Fruit fly (Drosophila melanogaster) whole organism, embryonic: ENCODE data around the gene CG6254.

Experiments used
- Atf6 ChIP-seq: fragments of 200-800 bp; sonication (Bioruptor generic); IDR thresholded peaks from 2 replicates; pipeline ENCODE4 v1.3.6; 2022; ENCODE audit warnings: missing biosample characterization, missing genetic modification characterization
- C15 ChIP-seq: fragments of 200-800 bp; sonication (Bioruptor generic); IDR thresholded peaks from 3 replicates; pipeline ENCODE4 v1.3.6; 2022; ENCODE audit warnings: missing biosample characterization, missing genetic modification characterization
- CG10543 ChIP-seq: fragments of 200-800 bp; sonication (Bioruptor generic); optimal IDR thresholded peaks from 3 replicates; lab custom pipeline; 2017; ENCODE audit warnings: missing biosample characterization, mild to moderate bottlenecking, missing genetic modification characterization, moderate library complexity
- CG12236 ChIP-seq: fragments of 200-800 bp; sonication (Bioruptor generic); optimal IDR thresholded peaks from 2 replicates; lab custom pipeline; 2016; ENCODE audit warnings: missing biosample characterization, missing genetic modification characterization
- CG13287 ChIP-seq: fragments of 200-800 bp; sonication (Bioruptor generic); IDR thresholded peaks from 2 replicates; pipeline ENCODE4 v1.3.6; 2022; ENCODE audit warnings: missing biosample characterization, missing genetic modification characterization; ENCODE audit not compliant: partially characterized antibody
- CG14441 ChIP-seq: fragments of 200-800 bp; sonication (Bioruptor generic); IDR thresholded peaks from 2 replicates; pipeline ENCODE4 v1.3.6; 2022; ENCODE audit warnings: missing biosample characterization, missing genetic modification characterization
- CG16813 ChIP-seq: fragments of 200-800 bp; sonication (Bioruptor generic); IDR thresholded peaks from 3 replicates; pipeline ENCODE4 v1.3.6; 2022; ENCODE audit warnings: missing biosample characterization, missing genetic modification characterization; ENCODE audit not compliant: partially characterized antibody
- CG18262 ChIP-seq: fragments of 200-800 bp; optimal IDR thresholded peaks from 3 replicates; lab custom pipeline; 2019; ENCODE audit warnings: missing biosample characterization, mild to moderate bottlenecking, missing genetic modification characterization, moderate library complexity
- CG2120 ChIP-seq: fragments of 200-800 bp; sonication (Bioruptor generic); optimal IDR thresholded peaks from 3 replicates; lab custom pipeline; 2016; ENCODE audit warnings: missing biosample characterization, missing genetic modification characterization
- CG3163 ChIP-seq: fragments of 200-800 bp; sonication (Bioruptor generic); optimal IDR thresholded peaks from 3 replicates; lab custom pipeline; 2016; ENCODE audit warnings: missing biosample characterization, missing genetic modification characterization
- CG33557 ChIP-seq: fragments of 200-800 bp; sonication (Bioruptor generic); optimal IDR thresholded peaks from 2 replicates; lab custom pipeline; 2019; ENCODE audit warnings: missing biosample characterization, mild to moderate bottlenecking, missing genetic modification characterization, moderate library complexity
- CG34224 ChIP-seq: fragments of 200-800 bp; sonication (Bioruptor generic); IDR thresholded peaks from 3 replicates; pipeline ENCODE4 v1.3.6; 2022; ENCODE audit warnings: missing biosample characterization, missing genetic modification characterization; ENCODE audit not compliant: partially characterized antibody
- CG7745 ChIP-seq: fragments of 200-800 bp; sonication (Bioruptor generic); optimal IDR thresholded peaks from 2 replicates; lab custom pipeline; 2018; ENCODE audit warnings: missing biosample characterization, mild to moderate bottlenecking, missing genetic modification characterization, moderate library complexity
- CG7786 ChIP-seq: fragments of 200-800 bp; sonication (Bioruptor generic); optimal IDR thresholded peaks from 2 replicates; lab custom pipeline; 2016; ENCODE audit warnings: missing biosample characterization, missing genetic modification characterization
- CG7839 ChIP-seq: fragments of 200-800 bp; sonication (Bioruptor generic); optimal IDR thresholded peaks from 3 replicates; lab custom pipeline; 2018; ENCODE audit warnings: missing biosample characterization, mild to moderate bottlenecking, missing genetic modification characterization, moderate library complexity
- CG7928 ChIP-seq: fragments of 200-800 bp; sonication (Bioruptor generic); optimal IDR thresholded peaks from 2 replicates; lab custom pipeline; 2017; ENCODE audit warnings: missing biosample characterization, mild to moderate bottlenecking, missing genetic modification characterization
- CkIIα-i1 ChIP-seq: fragments of 200-800 bp; sonication (Bioruptor generic); IDR thresholded peaks from 2 replicates; pipeline ENCODE4 v1.3.6; 2022; ENCODE audit warnings: missing biosample characterization, missing genetic modification characterization
- D19A ChIP-seq: fragments of 200-800 bp; optimal IDR thresholded peaks from 3 replicates; lab custom pipeline; 2019; ENCODE audit warnings: missing biosample characterization, mild to moderate bottlenecking, missing genetic modification characterization, moderate library complexity
- Dbx ChIP-seq: fragments of 200-800 bp; sonication (Bioruptor generic); IDR thresholded peaks from 3 replicates; pipeline ENCODE4 v1.3.6; 2022; ENCODE audit warnings: missing biosample characterization, missing genetic modification characterization
- Dip3 ChIP-seq: fragments of 200-800 bp; sonication (Bioruptor generic); optimal IDR thresholded peaks from 3 replicates; lab custom pipeline; 2016; ENCODE audit warnings: missing biosample characterization, missing genetic modification characterization
- E2f2 ChIP-seq: fragments of 200-800 bp; sonication (Bioruptor generic); IDR thresholded peaks from 2 replicates; pipeline ENCODE4 v1.3.6; 2022; ENCODE audit warnings: missing biosample characterization, missing genetic modification characterization
- HmgZ ChIP-seq: fragments of 200-800 bp; sonication (Bioruptor generic); optimal IDR thresholded peaks from 2 replicates; lab custom pipeline; 2018; ENCODE audit warnings: missing biosample characterization, mild to moderate bottlenecking, missing genetic modification characterization
- Hr78 ChIP-seq, 2 experiments: fragments of 200-800 bp in 1 of 2; fragments of >200 bp in 1 of 2; sonication (Bioruptor generic) in 1 of 2; optimal IDR thresholded peaks; 2 replicates each; lab custom pipeline; 2017 to 2019; ENCODE audit warnings: missing biosample characterization in 2 of 2, missing genetic modification characterization in 2 of 2, mild to moderate bottlenecking in 1 of 2, moderate library complexity in 1 of 2
- MTF-1 ChIP-seq: fragments of 200-800 bp; sonication (Bioruptor generic); optimal IDR thresholded peaks from 2 replicates; lab custom pipeline; 2018; ENCODE audit warnings: missing biosample characterization, mild to moderate bottlenecking, missing genetic modification characterization, borderline replicate concordance
- Mrtf ChIP-seq: fragments of 200-800 bp; sonication (Bioruptor generic); IDR thresholded peaks from 3 replicates; pipeline ENCODE4 v1.3.6; 2022; ENCODE audit warnings: missing biosample characterization, missing genetic modification characterization
- Nf-YB ChIP-seq: fragments of 200-800 bp; sonication (Bioruptor generic); optimal IDR thresholded peaks from 3 replicates; lab custom pipeline; 2019; ENCODE audit warnings: missing biosample characterization, mild to moderate bottlenecking, missing genetic modification characterization, moderate library complexity
- Sox100B ChIP-seq: fragments of 200-800 bp; sonication (Bioruptor generic); optimal IDR thresholded peaks from 3 replicates; lab custom pipeline; 2018; ENCODE audit warnings: missing biosample characterization, mild to moderate bottlenecking, missing genetic modification characterization
- Xbp1 ChIP-seq: fragments of 200-800 bp; sonication (Bioruptor generic); optimal IDR thresholded peaks from 3 replicates; lab custom pipeline; 2016; ENCODE audit warnings: missing biosample characterization, mild to moderate bottlenecking, missing genetic modification characterization
- chif ChIP-seq, 2 experiments: fragments of 200-800 bp; sonication (Bioruptor generic); optimal IDR thresholded peaks; 3 replicates each; lab custom pipeline; 2016; ENCODE audit warnings: missing biosample characterization in 2 of 2, missing genetic modification characterization in 2 of 2
- chinmo ChIP-seq: fragments of 200-800 bp; sonication (Bioruptor generic); IDR thresholded peaks from 4 replicates; pipeline ENCODE4 v1.3.6; 2022; ENCODE audit warnings: missing biosample characterization, missing genetic modification characterization; ENCODE audit not compliant: partially characterized antibody
- crol ChIP-seq: fragments of 200-800 bp; sonication (Bioruptor generic); IDR thresholded peaks from 2 replicates; pipeline ENCODE4 v1.3.6; 2022; ENCODE audit warnings: missing biosample characterization, missing genetic modification characterization
- disco-r ChIP-seq: fragments of 200-800 bp; sonication (Bioruptor generic); optimal IDR thresholded peaks from 2 replicates; lab custom pipeline; 2016; ENCODE audit warnings: missing biosample characterization, missing genetic modification characterization
- ems ChIP-seq: fragments of 200-800 bp; sonication (Bioruptor generic); optimal IDR thresholded peaks from 3 replicates; lab custom pipeline; 2016; ENCODE audit warnings: missing biosample characterization, missing genetic modification characterization
- h ChIP-seq: fragments of >200 bp; optimal IDR thresholded peaks from 2 replicates; lab custom pipeline; 2017
- her ChIP-seq: fragments of 200-800 bp; sonication (Bioruptor generic); optimal IDR thresholded peaks from 2 replicates; lab custom pipeline; 2016; ENCODE audit warnings: missing biosample characterization, missing genetic modification characterization
- ind ChIP-seq: fragments of 200-800 bp; sonication (Bioruptor generic); optimal IDR thresholded peaks from 3 replicates; lab custom pipeline; 2016; ENCODE audit warnings: missing biosample characterization, missing genetic modification characterization
- klu ChIP-seq: fragments of 200-800 bp; sonication (Bioruptor generic); IDR thresholded peaks from 2 replicates; pipeline ENCODE4 v1.3.6; 2022; ENCODE audit warnings: missing biosample characterization, missing genetic modification characterization
- knrl ChIP-seq: fragments of 200-800 bp; sonication (Bioruptor generic); IDR thresholded peaks from 3 replicates; pipeline ENCODE4 v1.3.6; 2022; ENCODE audit warnings: missing biosample characterization, missing genetic modification characterization; ENCODE audit not compliant: partially characterized antibody
- lilli ChIP-seq: fragments of 200-800 bp; sonication (Bioruptor generic); optimal IDR thresholded peaks from 3 replicates; lab custom pipeline; 2016; ENCODE audit warnings: missing biosample characterization, missing genetic modification characterization
- pb ChIP-seq: fragments of 200-800 bp; sonication (Bioruptor generic); optimal IDR thresholded peaks from 3 replicates; lab custom pipeline; 2016; ENCODE audit warnings: missing biosample characterization, missing genetic modification characterization
- pho ChIP-seq: fragments of 200-800 bp; sonication (Bioruptor generic); optimal IDR thresholded peaks from 2 replicates; lab custom pipeline; 2016; ENCODE audit warnings: missing biosample characterization, missing genetic modification characterization
- pum ChIP-seq: fragments of 200-800 bp; sonication (Bioruptor generic); optimal IDR thresholded peaks from 2 replicates; lab custom pipeline; 2016; ENCODE audit warnings: missing biosample characterization, missing genetic modification characterization
- repo ChIP-seq: fragments of 200-800 bp; sonication (Bioruptor generic); optimal IDR thresholded peaks from 2 replicates; lab custom pipeline; 2016; ENCODE audit warnings: missing biosample characterization, missing genetic modification characterization
- row ChIP-seq: fragments of 200-800 bp; sonication (Bioruptor generic); IDR thresholded peaks from 3 replicates; pipeline ENCODE4 v1.3.6; 2022; ENCODE audit warnings: missing biosample characterization, missing genetic modification characterization
- sna ChIP-seq: fragments of 200-800 bp; sonication (Bioruptor generic); IDR thresholded peaks from 2 replicates; pipeline ENCODE4 v1.3.6; 2022; ENCODE audit warnings: missing biosample characterization, missing genetic modification characterization; ENCODE audit not compliant: partially characterized antibody
- stwl ChIP-seq: fragments of 200-800 bp; sonication (Bioruptor generic); optimal IDR thresholded peaks from 3 replicates; lab custom pipeline; 2018; ENCODE audit warnings: missing biosample characterization, mild to moderate bottlenecking, missing genetic modification characterization, moderate library complexity
- tap ChIP-seq: fragments of 200-800 bp; optimal IDR thresholded peaks from 3 replicates; lab custom pipeline; 2019; ENCODE audit warnings: missing biosample characterization, mild to moderate bottlenecking, missing genetic modification characterization, moderate library complexity
- tgo ChIP-seq: fragments of 200-800 bp; sonication (Bioruptor generic); IDR thresholded peaks from 3 replicates; pipeline ENCODE4 v1.3.6; 2022; ENCODE audit warnings: missing biosample characterization, missing genetic modification characterization
- unc-4 ChIP-seq: fragments of 200-800 bp; sonication (Bioruptor generic); IDR thresholded peaks from 2 replicates; pipeline ENCODE4 v1.3.6; 2022; ENCODE audit warnings: missing biosample characterization, missing genetic modification characterization; ENCODE audit not compliant: partially characterized antibody
- usp ChIP-seq: fragments of >200 bp; optimal IDR thresholded peaks from 2 replicates; lab custom pipeline; 2017; ENCODE audit warnings: missing biosample characterization, missing genetic modification characterization
- vnd ChIP-seq: fragments of 200-800 bp; sonication (Bioruptor generic); IDR thresholded peaks from 3 replicates; pipeline ENCODE4 v1.3.6; 2022; ENCODE audit warnings: missing biosample characterization, missing genetic modification characterization; ENCODE audit not compliant: partially characterized antibody

The CG6254 gene

dm6 chr3R:10161163-10161562 is at the start of gene CG6254 (continued):
- peak; percentile 33 for TF ChIP-seq her (GFP tag; lab: Kevin White, UChicago)
- no peak for TF ChIP-seq Sox100B (GFP tag; lab: Kevin White, UChicago)
- TF ChIP-seq E2f2 (GFP tag; lab: Robert Waterston, UW) = peak; percentile 37
- no peak for TF ChIP-seq Hr78 (GFP tag; optimal IDR thresholded peaks at IDR 0.05; lab: Kevin White, UChicago)
- TF ChIP-seq tgo (GFP tag; lab: Robert Waterston, UW) = no peak
- TF ChIP-seq chinmo (GFP tag; lab: Robert Waterston, UW) = no peak
- TF ChIP-seq klu (GFP tag; lab: Robert Waterston, UW) = no peak
- no peak for TF ChIP-seq CG12236 (GFP tag; lab: Kevin White, UChicago)
- peak; percentile 56 for TF ChIP-seq knrl (GFP tag; lab: Robert Waterston, UW)
- no peak for TF ChIP-seq C15
- no peak for TF ChIP-seq CG7839 (tag; lab: Kevin White, UChicago)
- no peak for TF ChIP-seq Nf-YB (GFP tag; lab: Kevin White, UChicago)
- TF ChIP-seq CG33557 (GFP tag; lab: Kevin White, UChicago) = no peak
- 0 out of 2 replicates have a peak, but pooled peaks have one; percentile 30 for TF ChIP-seq unc-4 (GFP tag; lab: Robert Waterston, UW)
- TF ChIP-seq lilli (GFP tag; lab: Kevin White, UChicago) = peak; percentile 58
- TF ChIP-seq stwl (tag; lab: Kevin White, UChicago) = peak; percentile 88
- peak; percentile 52 for TF ChIP-seq ind
- peak; percentile 6 for TF ChIP-seq ems
- peak; percentile 27 for TF ChIP-seq pb (GFP tag; lab: Kevin White, UChicago)
- peak; percentile 32; the same call in 1 of the 3 replicates for TF ChIP-seq CG16813 (GFP tag; lab: Robert Waterston, UW)
- TF ChIP-seq CG34224 (GFP tag; lab: Robert Waterston, UW) = peak; percentile 16; the same call in 1 of the 3 replicates
- TF ChIP-seq usp = no peak
- TF ChIP-seq pum (GFP tag; lab: Kevin White, UChicago) = peak; percentile 4
- TF ChIP-seq MTF-1 (GFP tag; lab: Kevin White, UChicago) = no peak
- no peak for TF ChIP-seq D19A (tag; lab: Kevin White, UChicago)
- TF ChIP-seq repo (GFP tag; lab: Kevin White, UChicago) = peak; percentile 33
- TF ChIP-seq crol (GFP tag; lab: Robert Waterston, UW) = no peak
- TF ChIP-seq disco-r = no peak
- TF ChIP-seq HmgZ (tag; lab: Kevin White, UChicago) = peak; percentile 58
- peak; percentile 90 for TF ChIP-seq row (GFP tag; lab: Robert Waterston, UW)
- TF ChIP-seq CG7928 (GFP tag; lab: Kevin White, UChicago) = peak; percentile 100
- peak; percentile 73 for TF ChIP-seq CG2120 (GFP tag; lab: Kevin White, UChicago)
- TF ChIP-seq tap (tag; lab: Kevin White, UChicago) = no peak
- peak in 1 of 2 experiments; percentile 33 for TF ChIP-seq chif (GFP tag; optimal IDR thresholded peaks at IDR 0.05; lab: Kevin White, UChicago)
- peak; percentile 34; the same call in 1 of the 2 replicates for TF ChIP-seq CG14441 (GFP tag; lab: Robert Waterston, UW)
- no peak for TF ChIP-seq CG18262 (tag; lab: Kevin White, UChicago)
- TF ChIP-seq Dip3 (GFP tag; lab: Kevin White, UChicago) = peak; percentile 24
- peak; percentile 43 for TF ChIP-seq pho (GFP tag; lab: Kevin White, UChicago)
- TF ChIP-seq sna (GFP tag; lab: Robert Waterston, UW) = peak; percentile 22; the same call in 1 of the 2 replicates
- TF ChIP-seq h (lab: Kevin White, UChicago) = no peak
- TF ChIP-seq Mrtf (GFP tag; lab: Robert Waterston, UW) = 0 out of 3 replicates have a peak, but pooled peaks have one; percentile 27
- TF ChIP-seq CG7786 (GFP tag; lab: Kevin White, UChicago) = peak; percentile 34
- TF ChIP-seq CG7745 = no peak
- peak; percentile 28; the same call in 1 of the 3 replicates for TF ChIP-seq vnd
- TF ChIP-seq CG3163 (GFP tag; lab: Kevin White, UChicago) = peak; percentile 15
- peak; percentile 53 for TF ChIP-seq Xbp1
- TF ChIP-seq Dbx (GFP tag; lab: Robert Waterston, UW) = peak; percentile 71
- no peak for TF ChIP-seq Atf6 (GFP tag; lab: Robert Waterston, UW)
- no peak for TF ChIP-seq CkIIα-i1 (GFP tag; lab: Robert Waterston, UW)
- TF ChIP-seq CG10543 (GFP tag; lab: Kevin White, UChicago) = no peak
- TF ChIP-seq CG13287 = peak; percentile 68
